Worm (Caenorhabditis elegans): ENCODE measurements around the gene cgt-3.

DNA sequence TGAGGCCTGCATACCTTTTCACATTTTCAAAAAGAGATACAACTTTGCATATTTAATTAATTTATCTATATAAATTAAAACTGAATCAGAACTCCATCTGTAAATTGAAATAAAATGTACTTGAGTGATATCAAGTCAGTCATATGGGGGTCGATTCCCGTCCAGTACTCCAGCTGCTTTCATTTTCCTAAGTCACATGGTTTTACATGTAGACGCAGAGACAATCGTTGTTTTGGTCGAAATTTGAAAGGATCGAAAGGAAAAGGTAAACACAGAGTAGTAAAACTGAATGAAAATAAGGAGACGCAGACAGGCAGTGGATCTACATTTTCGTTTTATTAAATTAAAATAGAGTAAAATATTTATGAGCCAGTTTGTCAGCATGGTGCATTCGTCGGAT lies 37.0 kb upstream of the cgt-3 start:
- TF ChIP-seq fos-1 (tag; optimal IDR thresholded peaks at IDR 0.05) (no peak), elt-3 (tag; optimal IDR thresholded peaks at IDR 0.05) (no peak), elt-1 (tag; optimal IDR thresholded peaks at IDR 0.05) (no peak), nhr-76 (tag; optimal IDR thresholded peaks at IDR 0.05) (no peak), fkh-10 (GFP tag; optimal IDR thresholded peaks at IDR 0.05) (no peak), ama-1 (optimal IDR thresholded peaks at IDR 0.05) (no peak), pqm-1 (tag; optimal IDR thresholded peaks at IDR 0.05) (no peak), skn-1 (tag; optimal IDR thresholded peaks at IDR 0.05) (no peak)
